Fruit fly (Drosophila melanogaster) whole organism, adult: ENCODE data around the gene CG10669.

Source experiments
- CG11617 ChIP-seq: fragments of 200-800 bp; sonication (Bioruptor generic); optimal IDR thresholded peaks from 2 replicates; lab custom pipeline; 2017; ENCODE audit warnings: mild to moderate bottlenecking, missing biosample characterization, missing genetic modification reagents, missing genetic modification characterization
- CG12768 ChIP-seq: fragments of 200-800 bp; sonication (Bioruptor generic); optimal IDR thresholded peaks from 2 replicates; lab custom pipeline; 2017; ENCODE audit warnings: missing biosample characterization, missing genetic modification characterization, mild to moderate bottlenecking, moderate library complexity, missing genetic modification reagents
- CG14711 ChIP-seq: fragments of 200-800 bp; sonication (Bioruptor generic); optimal IDR thresholded peaks from 2 replicates; lab custom pipeline; 2018; ENCODE audit warnings: missing biosample characterization, mild to moderate bottlenecking, missing genetic modification characterization, moderate library complexity
- CG1620 ChIP-seq: fragments of 200-800 bp; sonication (Bioruptor generic); optimal IDR thresholded peaks from 2 replicates; lab custom pipeline; 2016; ENCODE audit warnings: missing biosample characterization, missing genetic modification characterization
- CG33017 ChIP-seq: fragments of 200-800 bp; sonication (Bioruptor generic); optimal IDR thresholded peaks from 2 replicates; lab custom pipeline; 2018; ENCODE audit warnings: missing biosample characterization, mild to moderate bottlenecking, missing genetic modification characterization, moderate library complexity
- CG5204 ChIP-seq: fragments of 200-800 bp; sonication (Bioruptor generic); optimal IDR thresholded peaks from 2 replicates; lab custom pipeline; 2016; ENCODE audit warnings: missing biosample characterization, missing genetic modification characterization
- CG7045 ChIP-seq: fragments of 200-800 bp; sonication (Bioruptor generic); optimal IDR thresholded peaks from 2 replicates; lab custom pipeline; 2017; ENCODE audit warnings: missing biosample characterization, mild to moderate bottlenecking, missing genetic modification characterization
- CG7101 ChIP-seq: fragments of 200-800 bp; sonication (Bioruptor generic); optimal IDR thresholded peaks from 2 replicates; lab custom pipeline; 2018; ENCODE audit warnings: missing biosample characterization, mild to moderate bottlenecking, missing genetic modification characterization, moderate library complexity
- Clk ChIP-seq: fragments of 200-800 bp; sonication (Bioruptor generic); optimal IDR thresholded peaks from 2 replicates; lab custom pipeline; 2017; ENCODE audit warnings: missing biosample characterization, missing genetic modification characterization
- Crg-1 ChIP-seq: fragments of 200-800 bp; sonication (Bioruptor generic); optimal IDR thresholded peaks from 2 replicates; lab custom pipeline; 2016; ENCODE audit warnings: missing biosample characterization, missing genetic modification characterization
- Hr96 ChIP-seq: fragments of 200-800 bp; sonication (Bioruptor generic); optimal IDR thresholded peaks from 2 replicates; lab custom pipeline; 2016; ENCODE audit warnings: missing biosample characterization, missing genetic modification characterization
- Mnt ChIP-seq: fragments of 200-800 bp; sonication (Bioruptor generic); optimal IDR thresholded peaks from 2 replicates; lab custom pipeline; 2016; ENCODE audit warnings: missing biosample characterization, mild to moderate bottlenecking, missing genetic modification characterization
- bab1 ChIP-seq: fragments of 200-800 bp; sonication (Bioruptor generic); optimal IDR thresholded peaks from 3 replicates; lab custom pipeline; 2019; ENCODE audit warnings: missing biosample characterization, mild to moderate bottlenecking, missing genetic modification characterization, moderate library complexity
- cic ChIP-seq: fragments of 200-800 bp; sonication (Bioruptor generic); optimal IDR thresholded peaks from 2 replicates; lab custom pipeline; 2017; ENCODE audit warnings: missing biosample characterization, mild to moderate bottlenecking, missing genetic modification characterization, moderate library complexity
- cnc ChIP-seq, 2 experiments: fragments of >200 bp; optimal IDR thresholded peaks; 2 replicates each; lab custom pipeline; 2017
- kay ChIP-seq: fragments of 200-800 bp; sonication (Bioruptor generic); peaks from one replicate; lab custom pipeline; 2016; ENCODE audit warnings: missing biosample characterization, missing genetic modification characterization, borderline replicate concordance
- ovo ChIP-seq: fragments of 200-800 bp; sonication (Bioruptor generic); optimal IDR thresholded peaks from 2 replicates; lab custom pipeline; 2016; ENCODE audit warnings: missing biosample characterization, missing genetic modification characterization
- pad ChIP-seq: fragments of 200-800 bp; sonication (Bioruptor generic); optimal IDR thresholded peaks from 3 replicates; lab custom pipeline; 2017; ENCODE audit warnings: missing biosample characterization, missing genetic modification characterization, mild to moderate bottlenecking, moderate library complexity, missing genetic modification reagents
- tj ChIP-seq: fragments of 200-800 bp; sonication (Bioruptor generic); optimal IDR thresholded peaks from 3 replicates; lab custom pipeline; 2017; ENCODE audit warnings: missing biosample characterization, mild to moderate bottlenecking, missing genetic modification characterization, moderate library complexity
- toe ChIP-seq: fragments of 200-800 bp; sonication (Bioruptor generic); optimal IDR thresholded peaks from 2 replicates; lab custom pipeline; 2016; ENCODE audit warnings: missing biosample characterization, missing genetic modification characterization

The CG10669 gene

DNA sequence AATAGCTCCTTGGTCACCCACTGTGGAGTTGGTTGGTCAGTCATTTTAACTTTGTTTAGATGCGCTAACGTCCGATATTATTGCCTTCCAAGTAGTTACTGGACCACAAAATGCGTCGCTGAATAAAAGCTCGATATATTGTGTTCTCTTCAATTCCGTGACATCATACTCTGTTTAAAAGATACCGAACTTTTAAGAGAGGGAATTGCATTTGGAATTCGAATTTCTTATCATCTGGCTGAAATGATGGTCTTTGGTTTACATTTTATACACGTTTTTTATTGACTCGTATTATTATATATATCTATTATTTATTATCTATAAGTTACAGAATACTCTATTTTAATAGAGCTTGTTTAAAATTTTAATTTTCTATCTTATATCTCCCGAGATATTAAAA, 3.9 kb downstream of the CG10669 start, which contains the start of gene CHKov2:
TSS of gene CHKov2 (minus strand) at position 101 of the 400 bp plus-strand sequence.
- TF ChIP-seq cic (GFP tag; lab: Kevin White, UChicago) = peak; percentile 5
- no peak for TF ChIP-seq toe (GFP tag; lab: Kevin White, UChicago)

DNA sequence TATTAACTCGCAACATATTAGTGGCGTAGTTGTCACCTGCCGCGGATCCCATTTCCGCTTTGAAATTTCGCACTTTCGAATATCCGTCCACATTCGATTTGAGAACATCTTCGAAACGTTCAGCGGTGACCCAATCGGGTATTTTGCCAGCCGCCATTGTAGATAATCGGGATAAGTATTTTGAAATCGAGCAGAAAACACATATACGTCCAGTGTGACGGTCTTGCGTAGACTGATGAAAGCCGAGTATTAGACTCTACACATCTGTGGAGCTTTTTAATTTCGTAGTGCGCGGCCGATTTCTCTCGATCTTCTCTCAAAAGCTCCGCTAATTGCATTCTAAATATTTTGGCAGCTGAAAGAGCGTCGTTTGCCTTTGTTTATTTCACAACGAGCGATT, 6.0 kb downstream of the CG10669 start, which contains the start of gene CHKov1:
TSS of gene CHKov1 (minus strand) at position 238 of the 400 bp plus-strand sequence.
- TF ChIP-seq cic (GFP tag; lab: Kevin White, UChicago) = peak; percentile 1
- no peak for TF ChIP-seq cnc (optimal IDR thresholded peaks at IDR 0.05; lab: Kevin White, UChicago)
- no peak for TF ChIP-seq pad (GFP tag; lab: Kevin White, UChicago)
- no peak for TF ChIP-seq Clk
- peak; percentile 43 for TF ChIP-seq CG33017 (tag; lab: Kevin White, UChicago)
- TF ChIP-seq CG7101 = no peak
- TF ChIP-seq Crg-1 (GFP tag; lab: Kevin White, UChicago) = no peak
- no peak for TF ChIP-seq CG5204
- TF ChIP-seq CG7045 (GFP tag; lab: Kevin White, UChicago) = no peak
- TF ChIP-seq CG14711 (tag; lab: Kevin White, UChicago) = no peak
- peak; percentile 21 for TF ChIP-seq CG12768 (GFP tag; lab: Kevin White, UChicago)
- peak; percentile 13 for TF ChIP-seq CG11617 (GFP tag; lab: Kevin White, UChicago)

dm6 chr3R:25322657-25323056, 12.4 kb downstream of the CG10669 start, which contains the start of gene CG10562:
CG10562 (minus strand) TSS chr3R:25322757.
- TF ChIP-seq cic (GFP tag; lab: Kevin White, UChicago) = peak; percentile 28
- TF ChIP-seq toe (GFP tag; lab: Kevin White, UChicago) = no peak
- TF ChIP-seq CG12768 (GFP tag; lab: Kevin White, UChicago) = peak; percentile 10

dm6 chr3R:25321681-25322080, 13.4 kb downstream of the CG10669 start:
- TF ChIP-seq toe (GFP tag; lab: Kevin White, UChicago) (no peak), CG5204 (no peak), cnc (optimal IDR thresholded peaks at IDR 0.05; lab: Kevin White, UChicago) (no peak), CG14711 (tag; lab: Kevin White, UChicago) (no peak), CG11617 (GFP tag; lab: Kevin White, UChicago) (no peak), CG7045 (GFP tag; lab: Kevin White, UChicago) (no peak), bab1 (GFP tag; lab: Kevin White, UChicago) (no peak), pad (GFP tag; lab: Kevin White, UChicago) (no peak), Hr96 (GFP tag; lab: Kevin White, UChicago) (no peak), cic (GFP tag; lab: Kevin White, UChicago) (no peak), CG12768 (GFP tag; lab: Kevin White, UChicago) (no peak), Clk (no peak), Mnt (no peak), tj (GFP tag; lab: Kevin White, UChicago) (no peak), CG33017 (tag; lab: Kevin White, UChicago) (no peak), ovo (no peak), CG7101 (no peak), Crg-1 (GFP tag; lab: Kevin White, UChicago) (no peak), kay (GFP tag; lab: Kevin White, UChicago) (no peak)

DNA sequence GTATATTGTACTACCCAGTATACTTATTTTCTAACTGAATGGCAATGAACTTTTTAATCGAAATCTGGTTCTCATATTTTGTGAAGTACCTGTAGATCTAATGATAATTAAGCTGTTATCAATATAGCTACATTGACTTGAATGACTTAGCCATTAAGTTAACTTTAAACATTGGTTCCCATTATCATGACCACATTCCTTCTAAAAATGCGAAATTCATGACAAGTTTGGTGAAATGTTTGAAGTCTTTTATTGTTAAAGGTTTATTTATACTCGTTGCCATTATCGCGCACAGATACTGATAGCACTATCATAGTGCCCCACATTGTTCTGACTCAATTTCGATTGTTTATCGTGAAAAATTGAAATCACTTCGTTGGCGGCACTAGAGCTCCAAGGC, 14.1 kb downstream of the CG10669 start:
- no peak for TF ChIP-seq cic (GFP tag; lab: Kevin White, UChicago)
- TF ChIP-seq ovo = no peak
- TF ChIP-seq toe (GFP tag; lab: Kevin White, UChicago) = no peak
- no peak for TF ChIP-seq pad (GFP tag; lab: Kevin White, UChicago)
- no peak for TF ChIP-seq Mnt

DNA sequence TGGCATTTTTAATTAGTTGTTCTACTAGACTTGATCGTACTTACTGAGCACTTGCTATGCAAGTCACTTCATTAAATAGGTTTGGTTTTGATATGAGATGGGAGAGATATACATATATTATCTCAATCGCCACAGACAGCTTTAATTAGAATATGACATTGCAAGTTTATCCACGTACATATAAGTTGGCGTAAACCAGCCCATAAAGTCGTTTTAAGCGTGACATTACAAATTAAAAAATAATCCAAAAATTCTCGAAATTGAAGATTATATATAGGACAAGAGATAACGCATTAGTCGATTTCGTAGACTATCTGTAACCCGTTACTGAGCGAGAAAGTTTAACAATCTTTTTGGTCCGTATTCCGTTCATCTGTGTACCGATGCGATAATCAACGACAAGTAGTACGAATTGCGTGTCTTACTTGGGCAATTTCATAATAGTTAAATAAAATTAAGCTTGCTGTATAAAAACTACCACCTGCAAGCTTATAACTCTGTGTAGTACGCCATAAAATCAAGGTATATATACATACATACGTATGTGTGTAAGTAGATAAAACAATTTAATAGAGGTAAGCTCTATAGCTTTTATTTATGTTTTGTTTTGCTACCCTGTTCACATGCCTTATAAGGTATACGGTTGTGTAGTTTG, 14.9 kb downstream of the CG10669 start, which contains the start of gene CG10560:
TSS of gene CG10560 (minus strand) at position 51 of the 655 bp plus-strand sequence.
- TF ChIP-seq pad (GFP tag; lab: Kevin White, UChicago) (no peak), CG33017 (tag; lab: Kevin White, UChicago) (no peak), CG14711 (tag; lab: Kevin White, UChicago) (no peak), CG7045 (GFP tag; lab: Kevin White, UChicago) (no peak), cic (GFP tag; lab: Kevin White, UChicago) (peak; percentile 27), CG11617 (GFP tag; lab: Kevin White, UChicago) (no peak), Crg-1 (GFP tag; lab: Kevin White, UChicago) (no peak), CG5204 (no peak), Clk (no peak), tj (GFP tag; lab: Kevin White, UChicago) (no peak), cnc (optimal IDR thresholded peaks at IDR 0.05; lab: Kevin White, UChicago) (peak; percentile 19 to 51), CG1620 (no peak), kay (GFP tag; lab: Kevin White, UChicago) (peak; percentile 74), toe (GFP tag; lab: Kevin White, UChicago) (no peak), CG7101 (no peak), ovo (no peak), Hr96 (GFP tag; lab: Kevin White, UChicago) (no peak), bab1 (GFP tag; lab: Kevin White, UChicago) (no peak), Mnt (no peak), CG12768 (GFP tag; lab: Kevin White, UChicago) (no peak)
